Worm (Caenorhabditis elegans) whole organism, young adult: ENCODE data around the gene K04E7.1.

Experiments used
- B0336.3 ChIP-seq: fragments of 200-800 bp; sonication (Bioruptor generic); IDR thresholded peaks from 2 replicates; pipeline ENCODE4 v1.3.6; 2022; ENCODE audit warnings: missing genetic modification characterization, missing compliant biosample characterization
- D2030.7 ChIP-seq: fragments of 200-800 bp; sonication (Bioruptor generic); IDR thresholded peaks from 2 replicates; pipeline ENCODE4 v1.3.6; 2022; ENCODE audit warnings: missing genetic modification reagents, missing genetic modification characterization, missing compliant biosample characterization
- F23B12.7 ChIP-seq: sonication (generic microtip); optimal IDR thresholded peaks from 2 replicates; lab custom pipeline; 2017; ENCODE audit warnings: missing genetic modification characterization, mild to moderate bottlenecking, missing compliant biosample characterization, antibody characterized with exemption, moderate library complexity; ENCODE audit not compliant: insufficient read depth
- F33H1.4 ChIP-seq: fragments of 200-800 bp; sonication (Bioruptor generic); IDR thresholded peaks from 2 replicates; pipeline ENCODE4 v1.3.6; 2022; ENCODE audit warnings: missing genetic modification reagents, missing genetic modification characterization, missing compliant biosample characterization
- F55B11.4 ChIP-seq: sonication (generic microtip); optimal IDR thresholded peaks from 2 replicates; lab custom pipeline; 2016; ENCODE audit warnings: missing compliant biosample characterization, missing genetic modification characterization, borderline replicate concordance; ENCODE audit not compliant: insufficient read depth
- K12H6.12 ChIP-seq: fragments of 200-800 bp; sonication (Bioruptor generic); optimal IDR thresholded peaks from 2 replicates; lab custom pipeline; 2018; ENCODE audit warnings: mild to moderate bottlenecking, missing genetic modification characterization, missing compliant biosample characterization
- Y67H2A.10 ChIP-seq: fragments of 200-800 bp; sonication (Bioruptor generic); conservative IDR thresholded peaks from 2 replicates; pipeline ENCODE4 v1.3.6; 2022; ENCODE audit warnings: missing genetic modification reagents, missing genetic modification characterization, missing compliant biosample characterization
- aptf-3 ChIP-seq: fragments of 200-800 bp; sonication (Bioruptor generic); IDR thresholded peaks from 2 replicates; pipeline ENCODE4 v1.3.6; 2022; ENCODE audit warnings: missing genetic modification characterization, missing compliant biosample characterization
- attf-3 ChIP-seq: fragments of 200-800 bp; sonication (Bioruptor generic); conservative IDR thresholded peaks from 2 replicates; pipeline ENCODE4 v1.3.6; 2022; ENCODE audit warnings: missing genetic modification reagents, missing genetic modification characterization, missing compliant biosample characterization
- bed-2 ChIP-seq: fragments of 200-800 bp; sonication (Bioruptor generic); IDR thresholded peaks from 2 replicates; pipeline ENCODE4 v1.3.6; 2022; ENCODE audit warnings: missing genetic modification reagents, missing genetic modification characterization, missing compliant biosample characterization
- cebp-1 ChIP-seq, 2 experiments: fragments of 200-800 bp in 1 of 2; sonication (Bioruptor generic) in 1 of 2; sonication (generic microtip) in 1 of 2; IDR thresholded peaks in 1 of 2; optimal IDR thresholded peaks in 1 of 2; 2 replicates each; pipeline versions ENCODE4 v1.3.6 to Lab custom; 2017 to 2022; ENCODE audit warnings: missing compliant biosample characterization in 2 of 2, missing genetic modification characterization in 2 of 2, mild to moderate bottlenecking in 1 of 2, missing genetic modification reagents in 1 of 2, moderate library complexity in 1 of 2
- chd-7 ChIP-seq: sonication (generic microtip); optimal IDR thresholded peaks from 2 replicates; lab custom pipeline; 2016; ENCODE audit warnings: mild to moderate bottlenecking, missing genetic modification characterization, moderate library complexity, missing compliant biosample characterization
- dox-1 ChIP-seq: fragments of 200-800 bp; sonication (Bioruptor generic); IDR thresholded peaks from 2 replicates; pipeline ENCODE4 v1.3.6; 2022; ENCODE audit warnings: missing genetic modification reagents, missing genetic modification characterization, missing compliant biosample characterization
- egl-44 ChIP-seq: fragments of 200-800 bp; sonication (Bioruptor generic); IDR thresholded peaks from 2 replicates; pipeline ENCODE4 v1.3.6; 2022; ENCODE audit warnings: missing genetic modification reagents, missing genetic modification characterization, missing compliant biosample characterization
- egrh-3 ChIP-seq: fragments of 200-800 bp; sonication (Bioruptor generic); IDR thresholded peaks from 2 replicates; pipeline ENCODE4 v1.3.6; 2022; ENCODE audit warnings: missing genetic modification reagents, missing genetic modification characterization, missing compliant biosample characterization
- ekl-4 ChIP-seq: fragments of 200-800 bp; sonication (Bioruptor generic); IDR thresholded peaks from 2 replicates; pipeline ENCODE4 v1.3.6; 2022; ENCODE audit warnings: missing genetic modification reagents, missing genetic modification characterization, missing compliant biosample characterization
- gei-17 ChIP-seq: fragments of 200-800 bp; sonication (Bioruptor generic); optimal IDR thresholded peaks from 2 replicates; lab custom pipeline; 2018; ENCODE audit warnings: mild to moderate bottlenecking, missing genetic modification characterization, missing compliant biosample characterization
- hsf-1 ChIP-seq: fragments of 200-800 bp; sonication (Bioruptor generic); IDR thresholded peaks from 2 replicates; pipeline ENCODE4 v1.3.6; 2022; ENCODE audit warnings: missing genetic modification reagents, missing genetic modification characterization, missing compliant biosample characterization
- let-526 ChIP-seq: fragments of 200-800 bp; sonication (Bioruptor generic); IDR thresholded peaks from 2 replicates; pipeline ENCODE4 v1.3.6; 2022; ENCODE audit warnings: missing genetic modification reagents, missing genetic modification characterization, missing compliant biosample characterization
- lin-40 ChIP-seq: sonication (generic microtip); optimal IDR thresholded peaks from 2 replicates; lab custom pipeline; 2016; ENCODE audit warnings: missing genetic modification characterization, mild to moderate bottlenecking, missing compliant biosample characterization, missing genotype, missing genetic modification reagents
- lir-1 ChIP-seq: fragments of 200-800 bp; sonication (Bioruptor generic); conservative IDR thresholded peaks from 2 replicates; pipeline ENCODE4 v1.3.6; 2022; ENCODE audit warnings: missing genetic modification reagents, missing genetic modification characterization, missing compliant biosample characterization
- lsl-1 ChIP-seq: fragments of 200-800 bp; sonication (Bioruptor generic); optimal IDR thresholded peaks from 2 replicates; lab custom pipeline; 2018; ENCODE audit warnings: mild to moderate bottlenecking, missing genetic modification characterization, moderate library complexity, missing compliant biosample characterization
- madf-10 ChIP-seq: sonication (generic microtip); optimal IDR thresholded peaks from 2 replicates; lab custom pipeline; 2016; ENCODE audit warnings: mild to moderate bottlenecking, missing genetic modification characterization, missing compliant biosample characterization
- madf-3 ChIP-seq: fragments of 200-800 bp; sonication (Bioruptor generic); IDR thresholded peaks from 2 replicates; pipeline ENCODE4 v1.3.6; 2022; ENCODE audit warnings: missing genetic modification reagents, missing genetic modification characterization, missing compliant biosample characterization
- mcd-1 ChIP-seq: fragments of 200-800 bp; sonication (Bioruptor generic); IDR thresholded peaks from 2 replicates; pipeline ENCODE4 v1.3.6; 2022; ENCODE audit warnings: missing genetic modification reagents, missing genetic modification characterization, missing compliant biosample characterization
- nfya-1 ChIP-seq: sonication (generic microtip); optimal IDR thresholded peaks from 2 replicates; lab custom pipeline; 2017; ENCODE audit warnings: antibody characterized with exemption, missing compliant biosample characterization, missing genetic modification characterization, borderline replicate concordance; ENCODE audit not compliant: insufficient read depth
- nhr-27 ChIP-seq: fragments of 200-800 bp; sonication (Bioruptor generic); optimal IDR thresholded peaks from 2 replicates; lab custom pipeline; 2018; ENCODE audit warnings: mild to moderate bottlenecking, missing genetic modification characterization, moderate library complexity, missing compliant biosample characterization
- rec-8 ChIP-seq, 2 experiments: sonication (generic microtip); optimal IDR thresholded peaks; 2 replicates each; lab custom pipeline; 2016; ENCODE audit warnings: mild to moderate bottlenecking in 2 of 2, missing genetic modification characterization in 2 of 2, missing genetic modification reagents in 2 of 2, missing genotype in 2 of 2, missing biosample characterization in 1 of 2, missing compliant biosample characterization in 1 of 2, moderate library complexity in 1 of 2
- sea-2 ChIP-seq: fragments of 200-800 bp; sonication (Bioruptor generic); IDR thresholded peaks from 2 replicates; pipeline ENCODE4 v1.3.6; 2022; ENCODE audit warnings: missing genetic modification characterization, missing compliant biosample characterization
- snpc-1.1 ChIP-seq: sonication (generic microtip); optimal IDR thresholded peaks from 2 replicates; lab custom pipeline; 2017; ENCODE audit warnings: missing genetic modification characterization, mild to moderate bottlenecking, missing compliant biosample characterization, antibody characterized with exemption, moderate library complexity, missing genotype, missing genetic modification reagents; ENCODE audit not compliant: insufficient read depth
- snpc-4 ChIP-seq, 5 experiments: fragments of 150-350 bp in 1 of 5; sonication (generic microtip) in 4 of 5; optimal IDR thresholded peaks; 2 replicates each; lab custom pipeline; 2014 to 2018; ENCODE audit warnings: missing genetic modification characterization in 5 of 5, missing biosample characterization in 3 of 5, antibody characterized with exemption in 2 of 5, mild to moderate bottlenecking in 2 of 5, missing compliant biosample characterization in 2 of 5, missing genotype in 2 of 5, moderate library complexity in 2 of 5, missing genetic modification reagents in 1 of 5
- tbx-9 ChIP-seq: sonication (generic microtip); optimal IDR thresholded peaks from 2 replicates; lab custom pipeline; 2016; ENCODE audit warnings: borderline replicate concordance, missing genetic modification characterization, inconsistent platforms, missing compliant biosample characterization
- tlf-1 ChIP-seq: fragments of 200-800 bp; sonication (Bioruptor generic); optimal IDR thresholded peaks from 2 replicates; lab custom pipeline; 2018; ENCODE audit warnings: mild to moderate bottlenecking, missing genetic modification characterization, missing compliant biosample characterization
- xnd-1 ChIP-seq: sonication (generic microtip); optimal IDR thresholded peaks from 2 replicates; lab custom pipeline; 2016; ENCODE audit warnings: missing genotype, missing genetic modification reagents, missing genetic modification characterization, missing compliant biosample characterization
- ztf-25 ChIP-seq: fragments of 200-800 bp; sonication (Bioruptor generic); IDR thresholded peaks from 2 replicates; pipeline ENCODE4 v1.3.6; 2022; ENCODE audit warnings: missing genetic modification reagents, missing genetic modification characterization, missing compliant biosample characterization
- ztf-28 ChIP-seq: fragments of 200-800 bp; sonication (Bioruptor generic); IDR thresholded peaks from 2 replicates; pipeline ENCODE4 v1.3.6; 2022; ENCODE audit warnings: missing genetic modification reagents, missing genetic modification characterization, missing compliant biosample characterization
- ztf-3 ChIP-seq: fragments of 200-800 bp; sonication (Bioruptor generic); optimal IDR thresholded peaks from 2 replicates; lab custom pipeline; 2018; ENCODE audit warnings: mild to moderate bottlenecking, missing genetic modification characterization, missing compliant biosample characterization

K04E7.1 gene

ce11 chrX:6461729-6462128 is at the start of gene K04E7.1:
K04E7.1 (plus strand) TSS chrX:6462029.
- no peak for TF ChIP-seq nfya-1 (tag; lab: Kevin White, UChicago)

ce11 chrX:6412575-6412974 is 49.3 kb upstream of the K04E7.1 start, which contains the start of gene T22E5.1:
T22E5.1 (plus strand) TSS chrX:6412875.
- TF ChIP-seq F33H1.4 (GFP tag; lab: Robert Waterston, UW) (no peak), snpc-1.1 (tag; lab: Kevin White, UChicago) (no peak), lsl-1 (no peak), B0336.3 (no peak), ztf-28 (no peak), egrh-3 (GFP tag; lab: Robert Waterston, UW) (no peak), tlf-1 (GFP tag; lab: Kevin White, UChicago) (no peak), ztf-25 (no peak), let-526 (GFP tag; lab: Robert Waterston, UW) (no peak)

ce11 chrX:6413583-6413982 is 48.2 kb upstream of the K04E7.1 start:
- no peak for TF ChIP-seq madf-10 (tag; lab: Kevin White, UChicago)
- TF ChIP-seq Y67H2A.10 (GFP tag; lab: Robert Waterston, UW), result no peak
- no peak for TF ChIP-seq tbx-9
- TF ChIP-seq chd-7, result no peak
- TF ChIP-seq hsf-1, result no peak
- no peak for TF ChIP-seq cebp-1 (GFP tag; IDR thresholded peaks at IDR 0.05; lab: Robert Waterston, UW)
- TF ChIP-seq cebp-1 (tag; optimal IDR thresholded peaks at IDR 0.05; lab: Kevin White, UChicago), result no peak
- TF ChIP-seq aptf-3, result no peak
- TF ChIP-seq let-526 (GFP tag; lab: Robert Waterston, UW), result no peak

ce11 chrX:6416357-6417087 is 45.3 kb upstream of the K04E7.1 start, which contains the start of gene T22E5.6:
T22E5.6 (minus strand) TSS chrX:6416407.
- TF ChIP-seq K12H6.12 (tag; lab: Kevin White, UChicago), result no peak
- TF ChIP-seq mcd-1 (GFP tag; lab: Robert Waterston, UW), result no peak
- no peak for TF ChIP-seq madf-3 (GFP tag; lab: Robert Waterston, UW)
- TF ChIP-seq snpc-4 (GFP tag; optimal IDR thresholded peaks at IDR 0.05; lab: Kevin White, UChicago), result no peak
- no peak for TF ChIP-seq snpc-4 (tag; optimal IDR thresholded peaks at IDR 0.05; lab: Kevin White, UChicago)
- TF ChIP-seq F23B12.7 (tag; lab: Kevin White, UChicago), result no peak
- no peak for TF ChIP-seq F55B11.4 (tag; lab: Kevin White, UChicago)
- no peak for TF ChIP-seq D2030.7 (GFP tag; lab: Robert Waterston, UW)
- no peak for TF ChIP-seq egl-44 (GFP tag; lab: Robert Waterston, UW)
- TF ChIP-seq ekl-4 (GFP tag; lab: Robert Waterston, UW), result no peak
- no peak for TF ChIP-seq lin-40 (tag; lab: Kevin White, UChicago)
- no peak for TF ChIP-seq xnd-1 (tag; lab: Kevin White, UChicago)
- TF ChIP-seq nhr-27 (tag; lab: Kevin White, UChicago), result no peak
- no peak for TF ChIP-seq lir-1 (GFP tag; lab: Robert Waterston, UW)
- TF ChIP-seq attf-3 (GFP tag; lab: Robert Waterston, UW), result no peak
- TF ChIP-seq bed-2, result no peak
- TF ChIP-seq rec-8 (tag; optimal IDR thresholded peaks at IDR 0.05; lab: Kevin White, UChicago), result no peak
- no peak for TF ChIP-seq dox-1 (GFP tag; lab: Robert Waterston, UW)
- no peak for TF ChIP-seq gei-17 (GFP tag; lab: Kevin White, UChicago)
- TF ChIP-seq ztf-3 (GFP tag; lab: Kevin White, UChicago), result no peak
- no peak for TF ChIP-seq sea-2 (GFP tag; lab: Robert Waterston, UW)
